Worm (Caenorhabditis elegans): ENCODE results near the gene C49H3.4.

C49H3.4 gene

ce11 chrIV:7909455-7910141, 5.5 kb upstream of the C49H3.4 start:
- TF ChIP-seq dao-5 (tag; optimal IDR thresholded peaks at IDR 0.05) (no peak), W03F9.2 (tag; optimal IDR thresholded peaks at IDR 0.05) (peak; percentile 33)

ce11 chrIV:7910197-7910735, 4.8 kb upstream of the C49H3.4 start, which contains the start of the genes npp-27 and ntl-4:
Gene npp-27 (minus strand): TSS chrIV:7910247.
Gene ntl-4 (plus strand): TSS chrIV:7910575.
- TF ChIP-seq W03F9.2 (tag; optimal IDR thresholded peaks at IDR 0.05) (no peak), him-1 (tag; optimal IDR thresholded peaks at IDR 0.05) (no peak), dao-5 (tag; optimal IDR thresholded peaks at IDR 0.05) (no peak)

- no peak for TF ChIP-seq W03F9.2 (tag; optimal IDR thresholded peaks at IDR 0.05)
- no peak for TF ChIP-seq dao-5 (tag; optimal IDR thresholded peaks at IDR 0.05)
- no peak for TF ChIP-seq him-1 (tag; optimal IDR thresholded peaks at IDR 0.05)
These were observed 1.8 kb downstream of the C49H3.4 start for ce11 chrIV:7916907-7917306.

ce11 chrIV:7917881-7918280, 2.8 kb downstream of the C49H3.4 start:
- no peak for TF ChIP-seq W03F9.2 (tag; optimal IDR thresholded peaks at IDR 0.05)
- TF ChIP-seq him-1 (tag; optimal IDR thresholded peaks at IDR 0.05), result no peak
- no peak for TF ChIP-seq dao-5 (tag; optimal IDR thresholded peaks at IDR 0.05)

ce11 chrIV:7920126-7920525, 5.0 kb downstream of the C49H3.4 start, which contains the start of gene C49H3.16:
Gene C49H3.16 (plus strand): TSS chrIV:7920426.
- no peak for TF ChIP-seq W03F9.2 (tag; optimal IDR thresholded peaks at IDR 0.05)
- TF ChIP-seq dao-5 (tag; optimal IDR thresholded peaks at IDR 0.05), result no peak
- no peak for TF ChIP-seq him-1 (tag; optimal IDR thresholded peaks at IDR 0.05)

- TF ChIP-seq dao-5 (tag; optimal IDR thresholded peaks at IDR 0.05) (no peak), W03F9.2 (tag; optimal IDR thresholded peaks at IDR 0.05) (peak; percentile 79)
These were observed 8.9 kb downstream of the C49H3.4 start, which contains the start of the genes xpo-3 and C49H3.3 for ce11 chrIV:7923982-7924480. Gene xpo-3 (minus strand): TSS chrIV:7924032. Gene C49H3.3 (plus strand): TSS chrIV:7924350.

ce11 chrIV:7924975-7925828, 10.1 kb downstream of the C49H3.4 start:
- no peak for TF ChIP-seq him-1 (tag; optimal IDR thresholded peaks at IDR 0.05)

ce11 chrIV:7926102-7926840, 11.2 kb downstream of the C49H3.4 start, which contains the start of gene rps-2:
Gene rps-2 (minus strand): TSS chrIV:7926391.
- TF ChIP-seq dao-5 (tag; optimal IDR thresholded peaks at IDR 0.05), result no peak
- TF ChIP-seq W03F9.2 (tag; optimal IDR thresholded peaks at IDR 0.05), result peak; percentile 23
- TF ChIP-seq him-1 (tag; optimal IDR thresholded peaks at IDR 0.05), result no peak

ce11 chrIV:7927218-7927617, 12.1 kb downstream of the C49H3.4 start, which contains the start of gene C49H3.12:
Gene C49H3.12 (minus strand): TSS chrIV:7927318.
- TF ChIP-seq him-1 (tag; optimal IDR thresholded peaks at IDR 0.05), result no peak
- TF ChIP-seq W03F9.2 (tag; optimal IDR thresholded peaks at IDR 0.05), result no peak
- TF ChIP-seq dao-5 (tag; optimal IDR thresholded peaks at IDR 0.05), result no peak

ce11 chrIV:7927852-7928251, 12.8 kb downstream of the C49H3.4 start, which contains the start of gene gcy-8:
Gene gcy-8 (plus strand): TSS chrIV:7928152.
- TF ChIP-seq W03F9.2 (tag; optimal IDR thresholded peaks at IDR 0.05), result no peak
- no peak for TF ChIP-seq dao-5 (tag; optimal IDR thresholded peaks at IDR 0.05)
- TF ChIP-seq him-1 (tag; optimal IDR thresholded peaks at IDR 0.05), result no peak

ce11 chrIV:7931873-7932272, 16.8 kb downstream of the C49H3.4 start:
- no peak for TF ChIP-seq W03F9.2 (tag; optimal IDR thresholded peaks at IDR 0.05)
- TF ChIP-seq dao-5 (tag; optimal IDR thresholded peaks at IDR 0.05), result no peak
- no peak for TF ChIP-seq him-1 (tag; optimal IDR thresholded peaks at IDR 0.05)

ce11 chrIV:7933733-7934132, 18.6 kb downstream of the C49H3.4 start, which contains the start of gene bbs-2:
Gene bbs-2 (plus strand): TSS chrIV:7934033.
- TF ChIP-seq W03F9.2 (tag; optimal IDR thresholded peaks at IDR 0.05) (no peak), dao-5 (tag; optimal IDR thresholded peaks at IDR 0.05) (no peak), him-1 (tag; optimal IDR thresholded peaks at IDR 0.05) (no peak)

- TF ChIP-seq W03F9.2 (tag; optimal IDR thresholded peaks at IDR 0.05), result no peak
- no peak for TF ChIP-seq him-1 (tag; optimal IDR thresholded peaks at IDR 0.05)
- TF ChIP-seq dao-5 (tag; optimal IDR thresholded peaks at IDR 0.05), result no peak
These were observed 23.7 kb downstream of the C49H3.4 start, which contains the start of gene F20D12.7 for ce11 chrIV:7938834-7939233. Gene F20D12.7 (minus strand): TSS chrIV:7938934.
